Worm (Caenorhabditis elegans): ENCODE measurements around the gene sti-1.

sti-1 gene

DNA sequence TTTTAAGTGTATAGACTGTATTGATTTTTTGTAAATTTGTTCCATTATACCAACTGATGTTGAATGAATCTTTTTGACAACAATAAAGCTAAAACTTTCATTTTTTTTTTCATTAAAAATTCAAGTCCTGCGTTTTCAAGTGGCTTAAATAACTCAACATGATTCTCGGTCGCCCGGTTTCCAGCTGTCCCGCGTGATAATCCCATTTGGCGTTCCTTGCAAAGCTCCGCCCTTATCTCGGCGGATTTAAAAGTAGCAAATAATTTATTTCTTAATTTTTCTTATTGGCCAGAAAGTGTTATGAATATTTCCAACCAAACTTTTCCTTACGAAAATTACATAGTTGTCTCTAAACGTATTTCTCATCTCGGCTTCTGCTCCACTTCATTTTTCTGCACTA is 17.1 kb upstream of the sti-1 start, which contains the start of gene str-20:
TSS of gene str-20 (plus strand) at position 301 of the 400 bp plus-strand sequence.
- TF ChIP-seq snpc-4 (tag; optimal IDR thresholded peaks at IDR 0.05) (no peak), nhr-12 (tag; optimal IDR thresholded peaks at IDR 0.05) (no peak), ztf-11 (tag; optimal IDR thresholded peaks at IDR 0.05) (no peak), elt-3 (tag; optimal IDR thresholded peaks at IDR 0.05) (no peak), gmeb-1 (tag; optimal IDR thresholded peaks at IDR 0.05) (no peak), lin-13 (GFP tag; optimal IDR thresholded peaks at IDR 0.05) (no peak), ztf-1 (GFP tag; conservative IDR thresholded peaks at IDR 0.05) (no peak), Y55F3AM.14 (GFP tag; optimal IDR thresholded peaks at IDR 0.05) (no peak), nhr-77 (tag; optimal IDR thresholded peaks at IDR 0.05) (no peak), mdl-1 (tag; optimal IDR thresholded peaks at IDR 0.05) (no peak)

- TF ChIP-seq nhr-77 (tag; optimal IDR thresholded peaks at IDR 0.05), result no peak
- no peak for TF ChIP-seq R02D3.7 (tag; optimal IDR thresholded peaks at IDR 0.05)
- TF ChIP-seq peb-1 (tag; optimal IDR thresholded peaks at IDR 0.05), result no peak
- TF ChIP-seq mab-5 (tag; optimal IDR thresholded peaks at IDR 0.05), result no peak
- TF ChIP-seq aly-2 (tag; optimal IDR thresholded peaks at IDR 0.05), result no peak
- TF ChIP-seq nhr-6 (tag; optimal IDR thresholded peaks at IDR 0.05), result no peak
- no peak for TF ChIP-seq fos-1 (tag; optimal IDR thresholded peaks at IDR 0.05)
- TF ChIP-seq mbf-1 (tag; optimal IDR thresholded peaks at IDR 0.05), result no peak
- TF ChIP-seq sma-3 (GFP tag; optimal IDR thresholded peaks at IDR 0.05), result no peak
- TF ChIP-seq nhr-10 (tag; optimal IDR thresholded peaks at IDR 0.05), result no peak
- no peak for TF ChIP-seq nhr-21 (tag; optimal IDR thresholded peaks at IDR 0.05)
- no peak for TF ChIP-seq unc-39 (tag; optimal IDR thresholded peaks at IDR 0.05)
Observed at ce11 chrV:761235-761634, 12.1 kb upstream of the sti-1 start, which contains the start of gene C05E4.15. Gene C05E4.15, minus strand, starts transcription at chrV:761335.

- no peak for TF ChIP-seq ama-1 (optimal IDR thresholded peaks at IDR 0.05)
- no peak for TF ChIP-seq aly-2 (tag; optimal IDR thresholded peaks at IDR 0.05)
- no peak for TF ChIP-seq sma-9 (GFP tag; optimal IDR thresholded peaks at IDR 0.05)
- no peak for TF ChIP-seq sma-9 (tag; optimal IDR thresholded peaks at IDR 0.05)
- no peak for TF ChIP-seq nhr-129 (tag; optimal IDR thresholded peaks at IDR 0.05)
- no peak for TF ChIP-seq nhr-11 (tag; optimal IDR thresholded peaks at IDR 0.05)
- TF ChIP-seq skn-1 (tag; optimal IDR thresholded peaks at IDR 0.05), result no peak
- no peak for TF ChIP-seq ztf-4 (tag; optimal IDR thresholded peaks at IDR 0.05)
- TF ChIP-seq unc-55 (GFP tag; optimal IDR thresholded peaks at IDR 0.05), result no peak
- TF ChIP-seq unc-39 (tag; optimal IDR thresholded peaks at IDR 0.05), result no peak
- no peak for TF ChIP-seq nhr-12 (tag; optimal IDR thresholded peaks at IDR 0.05)
- TF ChIP-seq nhr-237 (tag; optimal IDR thresholded peaks at IDR 0.05), result no peak
- TF ChIP-seq nhr-25 (tag; optimal IDR thresholded peaks at IDR 0.05), result no peak
- TF ChIP-seq lin-13 (GFP tag; optimal IDR thresholded peaks at IDR 0.05), result no peak
- TF ChIP-seq blmp-1 (tag; optimal IDR thresholded peaks at IDR 0.05; ENCODE audit: insufficient read depth), result no peak
- TF ChIP-seq crh-2 (tag; optimal IDR thresholded peaks at IDR 0.05), result no peak
- TF ChIP-seq nhr-23 (tag; optimal IDR thresholded peaks at IDR 0.05), result no peak
- no peak for TF ChIP-seq fos-1 (tag; optimal IDR thresholded peaks at IDR 0.05)
- no peak for TF ChIP-seq mbf-1 (tag; optimal IDR thresholded peaks at IDR 0.05)
Observed at ce11 chrV:761882-762281, 11.4 kb upstream of the sti-1 start, which contains the start of gene C05E4.12. Gene C05E4.12, minus strand, starts transcription at chrV:761982.

DNA sequence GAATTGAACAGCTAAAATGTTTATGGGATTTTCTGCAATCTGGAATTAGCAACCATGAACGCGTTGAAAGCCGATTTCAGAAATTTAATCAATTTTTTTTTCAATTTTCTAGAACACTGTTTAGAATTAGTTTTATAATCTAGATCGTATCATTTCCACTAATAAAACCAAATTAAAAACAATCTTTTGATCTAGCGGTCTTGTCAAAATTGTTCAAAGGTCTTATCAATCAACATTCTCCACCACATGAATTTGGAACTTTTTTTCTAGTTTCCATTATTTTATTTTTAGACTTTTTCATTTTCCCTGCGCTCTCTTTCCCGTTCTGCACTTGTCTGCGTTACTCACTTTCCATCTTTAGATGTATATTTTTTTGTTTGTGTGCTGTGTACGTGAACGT is 11.0 kb upstream of the sti-1 start, which contains the start of gene srp-2:
TSS of gene srp-2 (plus strand) at position 301 of the 400 bp plus-strand sequence.
- TF ChIP-seq mab-5 (tag; optimal IDR thresholded peaks at IDR 0.05), result no peak
- no peak for TF ChIP-seq snpc-4 (tag; optimal IDR thresholded peaks at IDR 0.05)
- no peak for TF ChIP-seq elt-1 (tag; optimal IDR thresholded peaks at IDR 0.05)
- TF ChIP-seq Y55F3AM.14 (GFP tag; optimal IDR thresholded peaks at IDR 0.05), result no peak
- TF ChIP-seq nhr-25 (tag; optimal IDR thresholded peaks at IDR 0.05), result no peak
- no peak for TF ChIP-seq unc-62 (GFP tag; optimal IDR thresholded peaks at IDR 0.05)
- TF ChIP-seq sem-4 (tag; optimal IDR thresholded peaks at IDR 0.05), result no peak
- TF ChIP-seq ZK546.5 (tag; optimal IDR thresholded peaks at IDR 0.05), result no peak
- TF ChIP-seq blmp-1 (tag; optimal IDR thresholded peaks at IDR 0.05; ENCODE audit: insufficient read depth), result no peak
- no peak for TF ChIP-seq ceh-82 (tag; optimal IDR thresholded peaks at IDR 0.05)
- no peak for TF ChIP-seq ama-1 (optimal IDR thresholded peaks at IDR 0.05)
- TF ChIP-seq zag-1 (tag; optimal IDR thresholded peaks at IDR 0.05), result no peak
- TF ChIP-seq nhr-12 (tag; optimal IDR thresholded peaks at IDR 0.05), result no peak
- no peak for TF ChIP-seq egl-27 (tag; optimal IDR thresholded peaks at IDR 0.05)

Measured in whole organism, L2 larva.